Fruit fly (Drosophila melanogaster) whole organism, embryonic: ENCODE measurements around the gene Dora.

Experiments
- ATbp ChIP-seq: fragments of 200-800 bp; sonication (Bioruptor generic); optimal IDR thresholded peaks from 2 replicates; lab custom pipeline; 2017; ENCODE audit warnings: missing biosample characterization, mild to moderate bottlenecking, missing genetic modification characterization, missing genetic modification reagents
- Adf1 ChIP-seq: fragments of 200-800 bp; sonication (Bioruptor generic); IDR thresholded peaks from 2 replicates; pipeline ENCODE4 v1.3.6; 2022; ENCODE audit warnings: missing biosample characterization, missing genetic modification characterization
- Atf3 ChIP-seq: fragments of 200-800 bp; sonication (Bioruptor generic); optimal IDR thresholded peaks from 3 replicates; lab custom pipeline; 2016; ENCODE audit warnings: missing biosample characterization, missing genetic modification characterization
- Awh ChIP-seq: fragments of 200-800 bp; sonication (Bioruptor generic); IDR thresholded peaks from 2 replicates; pipeline ENCODE4, ENCODE4 v1.3.6; 2022; ENCODE audit warnings: missing biosample characterization, missing genetic modification characterization
- Bteb2 ChIP-seq: fragments of 200-800 bp; sonication (Bioruptor generic); optimal IDR thresholded peaks from 2 replicates; lab custom pipeline; 2016; ENCODE audit warnings: missing biosample characterization, missing genetic modification characterization
- CG11695 ChIP-seq: fragments of 200-800 bp; sonication (Bioruptor generic); IDR thresholded peaks from 3 replicates; pipeline ENCODE4 v1.3.6; 2022; ENCODE audit warnings: missing biosample characterization, missing genetic modification characterization
- CG12299 ChIP-seq: fragments of 200-800 bp; sonication (Bioruptor generic); optimal IDR thresholded peaks from 2 replicates; lab custom pipeline; 2018; ENCODE audit warnings: missing biosample characterization, mild to moderate bottlenecking, missing genetic modification characterization
- CG1233 ChIP-seq: fragments of 200-800 bp; sonication (Bioruptor generic); optimal IDR thresholded peaks from 4 replicates; lab custom pipeline; 2018; ENCODE audit warnings: missing biosample characterization, mild to moderate bottlenecking, missing genetic modification characterization
- CG12744 ChIP-seq: fragments of 200-800 bp; sonication (Bioruptor generic); optimal IDR thresholded peaks from 2 replicates; lab custom pipeline; 2016; ENCODE audit warnings: missing biosample characterization, missing genetic modification characterization
- CG14710 ChIP-seq: fragments of 200-800 bp; sonication (Bioruptor generic); optimal IDR thresholded peaks from 3 replicates; lab custom pipeline; 2019; ENCODE audit warnings: missing biosample characterization, mild to moderate bottlenecking, missing genetic modification characterization, moderate library complexity
- CG15011 ChIP-seq: fragments of 200-800 bp; sonication (Bioruptor generic); optimal IDR thresholded peaks from 3 replicates; lab custom pipeline; 2018; ENCODE audit warnings: missing biosample characterization, mild to moderate bottlenecking, missing genetic modification characterization
- CG1603 ChIP-seq: fragments of 200-800 bp; sonication (Bioruptor generic); optimal IDR thresholded peaks from 2 replicates; lab custom pipeline; 2019; ENCODE audit warnings: missing biosample characterization, mild to moderate bottlenecking, missing genetic modification characterization, moderate library complexity
- CG16863 ChIP-seq: fragments of 200-800 bp; sonication (Bioruptor generic); optimal IDR thresholded peaks from 3 replicates; lab custom pipeline; 2016; ENCODE audit warnings: missing biosample characterization, missing genetic modification characterization
- CG17568 ChIP-seq: fragments of 200-800 bp; sonication (Bioruptor generic); optimal IDR thresholded peaks from 2 replicates; lab custom pipeline; 2018; ENCODE audit warnings: missing biosample characterization, mild to moderate bottlenecking, missing genetic modification characterization, moderate library complexity
- CG18764 ChIP-seq: fragments of 200-800 bp; sonication (Bioruptor generic); optimal IDR thresholded peaks from 3 replicates; lab custom pipeline; 2016; ENCODE audit warnings: missing biosample characterization, missing genetic modification characterization
- CG6854 ChIP-seq: fragments of 200-800 bp; sonication (Bioruptor generic); optimal IDR thresholded peaks from 3 replicates; lab custom pipeline; 2017; ENCODE audit warnings: missing biosample characterization, mild to moderate bottlenecking, missing genetic modification characterization
- CG7839 ChIP-seq: fragments of 200-800 bp; sonication (Bioruptor generic); optimal IDR thresholded peaks from 3 replicates; lab custom pipeline; 2018; ENCODE audit warnings: missing biosample characterization, mild to moderate bottlenecking, missing genetic modification characterization, moderate library complexity
- CG8478 ChIP-seq: fragments of >200 bp; optimal IDR thresholded peaks from 2 replicates; lab custom pipeline; 2018
- CG9932 ChIP-seq: fragments of 200-800 bp; sonication (Bioruptor generic); IDR thresholded peaks from 2 replicates; pipeline ENCODE4 v1.3.6; 2022; ENCODE audit warnings: missing biosample characterization, missing genetic modification characterization
- CoRest ChIP-seq: fragments of 200-800 bp; sonication (Bioruptor generic); optimal IDR thresholded peaks from 3 replicates; lab custom pipeline; 2018; ENCODE audit warnings: missing biosample characterization, mild to moderate bottlenecking, missing genetic modification characterization, moderate library complexity
- Dbx ChIP-seq: fragments of 200-800 bp; sonication (Bioruptor generic); IDR thresholded peaks from 3 replicates; pipeline ENCODE4 v1.3.6; 2022; ENCODE audit warnings: missing biosample characterization, missing genetic modification characterization
- Drgx ChIP-seq: fragments of 200-800 bp; sonication (Bioruptor generic); IDR thresholded peaks from 2 replicates; pipeline ENCODE4 v1.3.6; 2022; ENCODE audit warnings: missing biosample characterization, missing genetic modification characterization
- Fer2 ChIP-seq: fragments of 200-800 bp; sonication (Bioruptor generic); optimal IDR thresholded peaks from 2 replicates; lab custom pipeline; 2018; ENCODE audit warnings: missing biosample characterization, mild to moderate bottlenecking, missing genetic modification characterization, moderate library complexity
- HmgD ChIP-seq: fragments of 200-800 bp; sonication (Bioruptor generic); optimal IDR thresholded peaks from 3 replicates; lab custom pipeline; 2016; ENCODE audit warnings: missing biosample characterization, missing genetic modification characterization
- MESR4 ChIP-seq: fragments of 200-800 bp; sonication (Bioruptor generic); optimal IDR thresholded peaks from 2 replicates; lab custom pipeline; 2018; ENCODE audit warnings: missing biosample characterization, mild to moderate bottlenecking, missing genetic modification characterization, moderate library complexity
- Max ChIP-seq: fragments of 200-800 bp; sonication (Bioruptor generic); optimal IDR thresholded peaks from 2 replicates; lab custom pipeline; 2016; ENCODE audit warnings: missing biosample characterization, mild to moderate bottlenecking, missing genetic modification characterization
- Ravus ChIP-seq: fragments of 200-800 bp; sonication (Bioruptor generic); IDR thresholded peaks from 2 replicates; pipeline ENCODE4 v1.3.6; 2022; ENCODE audit warnings: missing biosample characterization, missing genetic modification characterization
- Tbp ChIP-seq: fragments of >200 bp; optimal IDR thresholded peaks from 2 replicates; lab custom pipeline; 2018; ENCODE audit warnings: missing biosample characterization, missing genetic modification characterization
- Trl ChIP-seq, 3 experiments: fragments of >200 bp in 2 of 3; fragments of 200-800 bp in 1 of 3; sonication (Bioruptor generic) in 1 of 3; optimal IDR thresholded peaks; 2 replicates in 1 of 3; 3 replicates in 2 of 3; lab custom pipeline; 2016 to 2017; ENCODE audit warnings: missing biosample characterization in 1 of 3, missing genetic modification characterization in 1 of 3
- bbx ChIP-seq: fragments of 200-800 bp; sonication (Bioruptor generic); IDR thresholded peaks from 2 replicates; pipeline ENCODE4 v1.3.6; 2022; ENCODE audit warnings: missing biosample characterization, missing genetic modification characterization; ENCODE audit not compliant: partially characterized antibody
- bigmax ChIP-seq: fragments of 200-800 bp; sonication (Bioruptor generic); optimal IDR thresholded peaks from 2 replicates; lab custom pipeline; 2018; ENCODE audit warnings: missing biosample characterization, mild to moderate bottlenecking, missing genetic modification characterization
- br ChIP-seq: fragments of >200 bp; optimal IDR thresholded peaks from 2 replicates; lab custom pipeline; 2017
- chinmo ChIP-seq: fragments of 200-800 bp; sonication (Bioruptor generic); IDR thresholded peaks from 4 replicates; pipeline ENCODE4 v1.3.6; 2022; ENCODE audit warnings: missing biosample characterization, missing genetic modification characterization; ENCODE audit not compliant: partially characterized antibody
- chm ChIP-seq: fragments of 200-800 bp; sonication (Bioruptor generic); IDR thresholded peaks from 2 replicates; pipeline ENCODE4 v1.3.6; 2022; ENCODE audit warnings: missing biosample characterization, missing genetic modification characterization
- dan ChIP-seq: fragments of 200-800 bp; sonication (Bioruptor generic); IDR thresholded peaks from 2 replicates; pipeline ENCODE4 v1.3.6; 2022; ENCODE audit warnings: missing biosample characterization, missing genetic modification characterization
- disco-r ChIP-seq: fragments of 200-800 bp; sonication (Bioruptor generic); optimal IDR thresholded peaks from 2 replicates; lab custom pipeline; 2016; ENCODE audit warnings: missing biosample characterization, missing genetic modification characterization
- dpn ChIP-seq, 2 experiments: fragments of 200-800 bp; sonication (Bioruptor generic); optimal IDR thresholded peaks; 3 replicates each; lab custom pipeline; 2016; ENCODE audit warnings: missing biosample characterization in 2 of 2, missing genetic modification characterization in 2 of 2
- eyg ChIP-seq: fragments of 200-800 bp; sonication (Bioruptor generic); optimal IDR thresholded peaks from 3 replicates; lab custom pipeline; 2016; ENCODE audit warnings: missing biosample characterization, missing genetic modification characterization
- gce ChIP-seq: fragments of 200-800 bp; sonication (Bioruptor generic); IDR thresholded peaks from 3 replicates; pipeline ENCODE4 v1.3.6; 2022; ENCODE audit warnings: missing biosample characterization, missing genetic modification characterization
- gcm ChIP-seq: fragments of 200-800 bp; sonication (Bioruptor generic); optimal IDR thresholded peaks from 2 replicates; lab custom pipeline; 2019; ENCODE audit warnings: missing biosample characterization, mild to moderate bottlenecking, missing genetic modification characterization, moderate library complexity
- hbn ChIP-seq: fragments of 200-800 bp; sonication (Bioruptor generic); IDR thresholded peaks from 2 replicates; pipeline ENCODE4 v1.3.6; 2022; ENCODE audit warnings: missing biosample characterization, missing genetic modification characterization; ENCODE audit not compliant: partially characterized antibody
- hth ChIP-seq: fragments of >200 bp; optimal IDR thresholded peaks from 2 replicates; lab custom pipeline; 2017; ENCODE audit warnings: inconsistent platforms
- inv ChIP-seq: fragments of 200-800 bp; sonication (Bioruptor generic); IDR thresholded peaks from 2 replicates; pipeline ENCODE4 v1.3.6; 2022; ENCODE audit warnings: missing biosample characterization, missing genetic modification characterization; ENCODE audit not compliant: partially characterized antibody
- lbe ChIP-seq: fragments of 200-800 bp; sonication (Bioruptor generic); optimal IDR thresholded peaks from 2 replicates; lab custom pipeline; 2016; ENCODE audit warnings: missing biosample characterization, mild to moderate bottlenecking, missing genetic modification characterization
- pb ChIP-seq: fragments of 200-800 bp; sonication (Bioruptor generic); optimal IDR thresholded peaks from 3 replicates; lab custom pipeline; 2016; ENCODE audit warnings: missing biosample characterization, missing genetic modification characterization
- pnt ChIP-seq: fragments of 200-800 bp; sonication (Bioruptor generic); optimal IDR thresholded peaks from 3 replicates; lab custom pipeline; 2016; ENCODE audit warnings: missing biosample characterization, missing genetic modification characterization
- pros ChIP-seq: fragments of 200-800 bp; sonication (Bioruptor generic); optimal IDR thresholded peaks from 3 replicates; lab custom pipeline; 2019; ENCODE audit warnings: missing biosample characterization, mild to moderate bottlenecking, missing genetic modification characterization, moderate library complexity
- repo ChIP-seq: fragments of 200-800 bp; sonication (Bioruptor generic); optimal IDR thresholded peaks from 2 replicates; lab custom pipeline; 2016; ENCODE audit warnings: missing biosample characterization, missing genetic modification characterization
- stwl ChIP-seq: fragments of 200-800 bp; sonication (Bioruptor generic); optimal IDR thresholded peaks from 3 replicates; lab custom pipeline; 2018; ENCODE audit warnings: missing biosample characterization, mild to moderate bottlenecking, missing genetic modification characterization, moderate library complexity
- sug ChIP-seq: fragments of 200-800 bp; optimal IDR thresholded peaks from 2 replicates; lab custom pipeline; 2019; ENCODE audit warnings: missing biosample characterization, mild to moderate bottlenecking, missing genetic modification characterization, moderate library complexity
- unc-4 ChIP-seq: fragments of 200-800 bp; sonication (Bioruptor generic); IDR thresholded peaks from 2 replicates; pipeline ENCODE4 v1.3.6; 2022; ENCODE audit warnings: missing biosample characterization, missing genetic modification characterization; ENCODE audit not compliant: partially characterized antibody

The Dora gene

DNA sequence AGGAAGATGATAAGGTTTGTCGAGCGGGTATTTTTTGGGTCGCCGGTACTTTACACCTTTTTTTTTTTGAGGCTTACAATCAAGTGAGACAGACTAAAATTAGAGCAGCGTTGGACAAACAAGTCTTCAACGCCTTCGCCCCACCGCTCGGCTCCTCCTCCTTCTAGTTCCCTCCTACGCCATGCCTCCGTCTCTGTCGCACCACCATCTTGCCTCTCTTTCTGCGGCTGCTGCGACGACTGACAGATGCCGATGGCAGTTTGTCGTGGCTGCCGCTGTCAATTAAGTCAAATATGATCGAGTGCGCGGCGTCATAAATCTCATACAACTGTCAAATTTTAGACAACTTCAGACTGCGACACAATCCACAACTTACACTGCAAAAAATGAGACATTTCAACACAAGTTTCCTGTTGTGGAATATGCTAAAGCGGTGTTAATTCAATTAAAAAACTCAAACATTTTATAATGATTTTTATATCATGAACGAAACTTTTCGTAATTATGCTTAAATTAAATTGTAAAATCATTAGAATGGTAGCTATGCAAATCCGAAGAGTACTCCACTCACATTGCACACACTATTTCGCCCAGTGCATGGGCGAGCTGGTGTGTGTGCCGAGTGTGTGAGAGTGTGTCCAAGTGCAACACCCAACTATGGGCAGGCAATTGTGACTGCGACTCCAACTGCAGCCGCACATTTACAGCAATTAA is 57.0 kb downstream of the Dora start (continued):
- TF ChIP-seq CG11695 = no peak
- TF ChIP-seq bbx = no peak
- TF ChIP-seq chm = no peak
- TF ChIP-seq br = no peak
- peak; percentile 17 for TF ChIP-seq CG18764 (GFP tag; lab: Kevin White, UChicago)
- TF ChIP-seq chinmo (GFP tag; lab: Robert Waterston, UW) = no peak
- peak; percentile 13 for TF ChIP-seq gcm (GFP tag; lab: Kevin White, UChicago)
- no peak for TF ChIP-seq Tbp (GFP tag; lab: Kevin White, UChicago)
- no peak for TF ChIP-seq inv (GFP tag; lab: Robert Waterston, UW)
- TF ChIP-seq CG17568 (GFP tag; lab: Kevin White, UChicago) = no peak
- TF ChIP-seq pros (GFP tag; lab: Kevin White, UChicago) = no peak
- TF ChIP-seq pb = peak; percentile 16
- no peak for TF ChIP-seq Bteb2 (GFP tag; lab: Kevin White, UChicago)
- TF ChIP-seq dpn (GFP tag; optimal IDR thresholded peaks at IDR 0.05; lab: Kevin White, UChicago) = peak; percentile 16 to 34
- TF ChIP-seq CG1233 (GFP tag; lab: Kevin White, UChicago) = peak; percentile 5
- no peak for TF ChIP-seq Trl (optimal IDR thresholded peaks at IDR 0.05; lab: Kevin White, UChicago)
- no peak for TF ChIP-seq Trl (GFP tag; optimal IDR thresholded peaks at IDR 0.05; lab: Kevin White, UChicago)
- TF ChIP-seq CG16863 = peak; percentile 36
- TF ChIP-seq stwl (tag; lab: Kevin White, UChicago) = no peak
- no peak for TF ChIP-seq CG15011 (GFP tag; lab: Kevin White, UChicago)
- TF ChIP-seq bigmax (GFP tag; lab: Kevin White, UChicago) = no peak
- no peak for TF ChIP-seq Ravus (GFP tag; lab: Robert Waterston, UW)
- TF ChIP-seq disco-r (GFP tag; lab: Kevin White, UChicago) = no peak
- no peak for TF ChIP-seq hth (lab: Kevin White, UChicago)
- TF ChIP-seq CG6854 (GFP tag; lab: Kevin White, UChicago) = no peak
- no peak for TF ChIP-seq Adf1 (GFP tag; lab: Robert Waterston, UW)
- no peak for TF ChIP-seq CG9932 (GFP tag; lab: Robert Waterston, UW)
- no peak for TF ChIP-seq hbn
- peak; percentile 51 for TF ChIP-seq CoRest (tag; lab: Kevin White, UChicago)
- TF ChIP-seq Drgx = peak; percentile 70
- no peak for TF ChIP-seq CG8478
- TF ChIP-seq gce = no peak
- TF ChIP-seq Awh (GFP tag; lab: Robert Waterston, UW) = peak; percentile 38; the same call in 1 of the 2 replicates
- no peak for TF ChIP-seq MESR4 (GFP tag; lab: Kevin White, UChicago)
- TF ChIP-seq Max (GFP tag; lab: Kevin White, UChicago) = no peak
- peak; percentile 60 for TF ChIP-seq ATbp (GFP tag; lab: Kevin White, UChicago)
- peak; percentile 43 for TF ChIP-seq pnt
- no peak for TF ChIP-seq Fer2 (tag; lab: Kevin White, UChicago)
- TF ChIP-seq eyg = no peak
- TF ChIP-seq CG1603 (tag; lab: Kevin White, UChicago) = peak; percentile 67
- TF ChIP-seq repo = no peak
- peak; percentile 46 for TF ChIP-seq CG14710 (tag; lab: Kevin White, UChicago)
- TF ChIP-seq CG7839 (tag; lab: Kevin White, UChicago) = peak; percentile 56
- TF ChIP-seq Atf3 = peak; percentile 6
- no peak for TF ChIP-seq sug (tag; lab: Kevin White, UChicago)
- TF ChIP-seq lbe (GFP tag; lab: Kevin White, UChicago) = no peak
- no peak for TF ChIP-seq HmgD (GFP tag; lab: Kevin White, UChicago)
- no peak for TF ChIP-seq CG12744 (GFP tag; lab: Kevin White, UChicago)
- TF ChIP-seq dan (GFP tag; lab: Robert Waterston, UW) = no peak
- TF ChIP-seq unc-4 (GFP tag; lab: Robert Waterston, UW) = no peak
- TF ChIP-seq CG12299 (tag; lab: Kevin White, UChicago) = no peak
- no peak for TF ChIP-seq Dbx (GFP tag; lab: Robert Waterston, UW)
